Fruit fly (Drosophila melanogaster) whole organism, embryonic: ENCODE data around the gene nAChRalpha7.

Experiments used
- CG17568 ChIP-seq: fragments of 200-800 bp; sonication (Bioruptor generic); optimal IDR thresholded peaks from 2 replicates; lab custom pipeline; 2018; ENCODE audit warnings: missing biosample characterization, mild to moderate bottlenecking, missing genetic modification characterization, moderate library complexity
- CG7963 ChIP-seq: fragments of 200-800 bp; sonication (Bioruptor generic); IDR thresholded peaks from 3 replicates; pipeline ENCODE4 v1.3.6; 2022; ENCODE audit warnings: missing biosample characterization, missing genetic modification characterization; ENCODE audit not compliant: partially characterized antibody
- Dref ChIP-seq: fragments of 200-800 bp; sonication (Bioruptor generic); IDR thresholded peaks from 2 replicates; pipeline ENCODE4 v1.3.6; 2022; ENCODE audit warnings: missing biosample characterization, missing genetic modification characterization
- Poxn ChIP-seq: fragments of 200-800 bp; sonication (Bioruptor generic); IDR thresholded peaks from 2 replicates; pipeline ENCODE4 v1.3.6; 2022; ENCODE audit warnings: missing biosample characterization, missing genetic modification characterization
- hkb ChIP-seq, 2 experiments: fragments of 200-800 bp in 1 of 2; fragments of >200 bp in 1 of 2; sonication (Bioruptor generic) in 1 of 2; IDR thresholded peaks in 1 of 2; optimal IDR thresholded peaks in 1 of 2; 2 replicates each; pipeline versions ENCODE4 v1.3.6 to Lab custom; 2017 to 2022; ENCODE audit warnings: missing biosample characterization in 1 of 2, missing genetic modification characterization in 1 of 2
- stc ChIP-seq: fragments of 200-800 bp; sonication (Bioruptor generic); IDR thresholded peaks from 2 replicates; pipeline ENCODE4 v1.3.6; 2022; ENCODE audit warnings: missing biosample characterization, missing genetic modification characterization
- stwl ChIP-seq: fragments of 200-800 bp; sonication (Bioruptor generic); optimal IDR thresholded peaks from 3 replicates; lab custom pipeline; 2018; ENCODE audit warnings: missing biosample characterization, mild to moderate bottlenecking, missing genetic modification characterization, moderate library complexity
- tio ChIP-seq: fragments of 200-800 bp; sonication (Bioruptor generic); optimal IDR thresholded peaks from 2 replicates; lab custom pipeline; 2017; ENCODE audit warnings: missing biosample characterization, missing genetic modification characterization, inconsistent platforms
- z ChIP-seq: fragments of 200-800 bp; sonication (Bioruptor generic); IDR thresholded peaks from 3 replicates; pipeline ENCODE4 v1.3.6; 2022; ENCODE audit warnings: missing biosample characterization, missing genetic modification characterization

dm6 chrX:19314283-19315178 lies 33.7 kb downstream of the nAChRalpha7 start:
- TF ChIP-seq CG17568 (GFP tag; lab: Kevin White, UChicago) = no peak
- no peak for TF ChIP-seq hkb (optimal IDR thresholded peaks at IDR 0.05; lab: Kevin White, UChicago)
- TF ChIP-seq hkb (GFP tag; IDR thresholded peaks at IDR 0.05; lab: Robert Waterston, UW) = no peak
- TF ChIP-seq CG7963 (GFP tag; lab: Robert Waterston, UW) = no peak
- no peak for TF ChIP-seq z (GFP tag; lab: Robert Waterston, UW)
- TF ChIP-seq stc (GFP tag; lab: Robert Waterston, UW) = no peak
- no peak for TF ChIP-seq Poxn
- no peak for TF ChIP-seq stwl (tag; lab: Kevin White, UChicago)
- TF ChIP-seq tio (GFP tag; lab: Kevin White, UChicago) = no peak
- TF ChIP-seq Dref (GFP tag; lab: Robert Waterston, UW) = no peak
